Fruit fly (Drosophila melanogaster): ENCODE measurements around the gene Npc2d.

The Npc2d gene

dm6 chr3R:10054278-10054975 lies 1.5 kb downstream of the Npc2d start (continued):
- TF ChIP-seq ssp (GFP tag; IDR thresholded peaks at IDR 0.05): no peak
- no peak for TF ChIP-seq knrl (GFP tag; IDR thresholded peaks at IDR 0.05; ENCODE audit: partially characterized antibody)
- TF ChIP-seq CG1603 (tag; optimal IDR thresholded peaks at IDR 0.05): no peak
- TF ChIP-seq CG15514 (GFP tag; optimal IDR thresholded peaks at IDR 0.05): peak; percentile 22
- no peak for TF ChIP-seq HLH3B (GFP tag; IDR thresholded peaks at IDR 0.05)
- no peak for TF ChIP-seq CG3847 (GFP tag; IDR thresholded peaks at IDR 0.05)
- no peak for TF ChIP-seq CG8281 (tag; optimal IDR thresholded peaks at IDR 0.05)
- TF ChIP-seq ato (GFP tag; IDR thresholded peaks at IDR 0.05; ENCODE audit: partially characterized antibody): no peak
- no peak for TF ChIP-seq CG11093 (GFP tag; IDR thresholded peaks at IDR 0.05)
- TF ChIP-seq otp (GFP tag; IDR thresholded peaks at IDR 0.05): no peak
- TF ChIP-seq run (tag; optimal IDR thresholded peaks at IDR 0.05): no peak
- no peak for TF ChIP-seq odd (GFP tag; optimal IDR thresholded peaks at IDR 0.05)
- TF ChIP-seq CG8359 (GFP tag; optimal IDR thresholded peaks at IDR 0.05; ENCODE audit: borderline replicate concordance): no peak
- TF ChIP-seq pan (optimal IDR thresholded peaks at IDR 0.05): no peak
- no peak for TF ChIP-seq pan (GFP tag; optimal IDR thresholded peaks at IDR 0.05 in 1 of 2, IDR thresholded peaks at IDR 0.05 in 1 of 2)
- no peak for TF ChIP-seq Antp (GFP tag; optimal IDR thresholded peaks at IDR 0.05)
- TF ChIP-seq Adf1 (GFP tag; IDR thresholded peaks at IDR 0.05): no peak
- no peak for TF ChIP-seq zen2 (GFP tag; IDR thresholded peaks at IDR 0.05; ENCODE audit: partially characterized antibody)
- TF ChIP-seq Ets65A (GFP tag): no peak
- TF ChIP-seq nmo (GFP tag; optimal IDR thresholded peaks at IDR 0.05): peak; percentile 14
- TF ChIP-seq Opbp (GFP tag; IDR thresholded peaks at IDR 0.05; ENCODE audit: partially characterized antibody): no peak
- TF ChIP-seq croc (GFP tag; conservative IDR thresholded peaks at IDR 0.05): no peak
- TF ChIP-seq amos (GFP tag; IDR thresholded peaks at IDR 0.05; ENCODE audit: partially characterized antibody): no peak
- TF ChIP-seq tx (GFP tag; optimal IDR thresholded peaks at IDR 0.05): no peak
- peak; percentile 48 for TF ChIP-seq CG12769 (tag; optimal IDR thresholded peaks at IDR 0.05)
- no peak for TF ChIP-seq Dip2 (GFP tag; IDR thresholded peaks at IDR 0.05)
- TF ChIP-seq fru (optimal IDR thresholded peaks at IDR 0.05): no peak
- no peak for TF ChIP-seq Lhr (GFP tag; optimal IDR thresholded peaks at IDR 0.05)
- peak; percentile 2 for TF ChIP-seq CG18619 (GFP tag; optimal IDR thresholded peaks at IDR 0.05)
- peak; percentile 9 for TF ChIP-seq CG12219 (GFP tag; optimal IDR thresholded peaks at IDR 0.05)
- TF ChIP-seq CG7357 (GFP tag; IDR thresholded peaks at IDR 0.05): no peak
- TF ChIP-seq Hr51 (GFP tag; optimal IDR thresholded peaks at IDR 0.05): peak in 1 of 2 experiments; percentile 7
- no peak for TF ChIP-seq CG3838 (GFP tag; optimal IDR thresholded peaks at IDR 0.05)
- TF ChIP-seq fd102C (GFP tag; optimal IDR thresholded peaks at IDR 0.05): no peak
- TF ChIP-seq E2f2 (GFP tag; IDR thresholded peaks at IDR 0.05): 0 out of 2 replicates have a peak, but pooled peaks have one; percentile 6
- TF ChIP-seq CG13775 (GFP tag; optimal IDR thresholded peaks at IDR 0.05): no peak
- TF ChIP-seq CG6683 (GFP tag; optimal IDR thresholded peaks at IDR 0.05): no peak
- TF ChIP-seq CG14965 (GFP tag; optimal IDR thresholded peaks at IDR 0.05; ENCODE audit: borderline replicate concordance): no peak
- TF ChIP-seq CG4282 (GFP tag; optimal IDR thresholded peaks at IDR 0.05): no peak
- no peak for TF ChIP-seq CG3065 (GFP tag; optimal IDR thresholded peaks at IDR 0.05)
- TF ChIP-seq Oaz (GFP tag; IDR thresholded peaks at IDR 0.05): no peak
- TF ChIP-seq NC2β (GFP tag; optimal IDR thresholded peaks at IDR 0.05): no peak
- no peak for TF ChIP-seq twi (tag; optimal IDR thresholded peaks at IDR 0.05)
- no peak for TF ChIP-seq fd64A (GFP tag; optimal IDR thresholded peaks at IDR 0.05)
- peak; percentile 11 for TF ChIP-seq Xbp1 (GFP tag; optimal IDR thresholded peaks at IDR 0.05)
- TF ChIP-seq CG6813 (GFP tag; optimal IDR thresholded peaks at IDR 0.05): no peak
- TF ChIP-seq slp2 (GFP tag; optimal IDR thresholded peaks at IDR 0.05): no peak
- no peak for TF ChIP-seq CG10979 (tag; optimal IDR thresholded peaks at IDR 0.05)
- no peak for TF ChIP-seq Taf1 (GFP tag; IDR thresholded peaks at IDR 0.05)
- TF ChIP-seq caup (GFP tag; optimal IDR thresholded peaks at IDR 0.05; ENCODE audit: severe bottlenecking): no peak
